Worm (Caenorhabditis elegans) whole organism, midembryonic: Measurements from ENCODE around the gene srt-74.

Source experiments
- flt-1 ChIP-seq: fragments of 200-800 bp; sonication (Bioruptor generic); IDR thresholded peaks from 2 replicates; pipeline ENCODE4 v1.3.6; 2022; ENCODE audit warnings: missing genetic modification characterization, missing compliant biosample characterization
- klf-2 ChIP-seq: fragments of 200-800 bp; sonication (Bioruptor generic); conservative IDR thresholded peaks from 2 replicates; pipeline ENCODE4 v1.3.6; 2022; ENCODE audit warnings: missing genetic modification reagents, missing genetic modification characterization, missing compliant biosample characterization
- med-1 ChIP-seq: sonication (generic microtip); optimal IDR thresholded peaks from 2 replicates; lab custom pipeline; 2017; ENCODE audit warnings: missing genetic modification characterization, mild to moderate bottlenecking, missing compliant biosample characterization, antibody characterized with exemption, missing genetic modification reagents; ENCODE audit not compliant: insufficient read depth
- ref-1 ChIP-seq: fragments of 200-800 bp; sonication (Bioruptor generic); conservative IDR thresholded peaks from 2 replicates; pipeline ENCODE4 v1.3.6; 2022; ENCODE audit warnings: missing genetic modification reagents, missing genetic modification characterization, missing compliant biosample characterization
- tab-1 ChIP-seq: fragments of 200-800 bp; sonication (Bioruptor generic); IDR thresholded peaks from 2 replicates; pipeline ENCODE4 v1.3.6; 2022; ENCODE audit warnings: missing genetic modification characterization, missing compliant biosample characterization
- ztf-23 ChIP-seq: fragments of 200-800 bp; sonication (Bioruptor generic); IDR thresholded peaks from 2 replicates; pipeline ENCODE4 v1.3.6; 2022; ENCODE audit warnings: missing genetic modification reagents, missing genetic modification characterization, missing compliant biosample characterization
- ztf-29 ChIP-seq: fragments of 200-800 bp; sonication (Bioruptor generic); IDR thresholded peaks from 2 replicates; pipeline ENCODE4 v1.3.6; 2022; ENCODE audit warnings: missing genetic modification reagents, missing genetic modification characterization, missing compliant biosample characterization

DNA sequence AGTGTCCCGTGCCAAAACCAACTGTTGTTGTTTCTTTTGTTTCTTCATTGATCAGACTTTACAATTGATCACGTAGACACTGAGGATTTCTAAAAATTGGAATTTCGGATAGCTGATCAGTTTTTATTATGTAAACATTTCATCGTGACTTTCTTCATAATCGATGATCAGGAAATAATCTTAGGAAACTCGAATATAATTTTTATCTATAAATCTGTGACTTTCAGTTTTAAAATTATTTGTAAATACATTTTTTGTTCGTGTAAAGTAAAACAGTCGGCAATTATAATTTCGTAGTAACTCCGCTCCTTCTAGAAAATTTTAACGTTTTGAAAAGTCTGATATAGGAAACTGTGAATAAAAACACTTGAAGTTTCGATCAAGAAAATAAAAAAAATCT is 11.4 kb downstream of the srt-74 start, which contains the start of gene F40G12.5:
- TF ChIP-seq ref-1 (GFP tag; lab: Robert Waterston, UW) (no peak), ztf-23 (no peak), flt-1 (GFP tag; lab: Robert Waterston, UW) (no peak), ztf-29 (GFP tag; lab: Robert Waterston, UW) (no peak), klf-2 (GFP tag; lab: Robert Waterston, UW) (no peak), tab-1 (GFP tag; lab: Robert Waterston, UW) (no peak), med-1 (GFP tag; lab: Kevin White, UChicago) (no peak)
